Worm (Caenorhabditis elegans): ENCODE measurements around the gene F56H11.2.

ce11 chrIV:9499636-9500035 lies 33.3 kb downstream of the F56H11.2 start:
- TF ChIP-seq klf-2 (GFP tag; conservative IDR thresholded peaks at IDR 0.05), result no peak
- no peak for TF ChIP-seq T22C8.4 (GFP tag; IDR thresholded peaks at IDR 0.05)
- no peak for TF ChIP-seq ztf-29 (GFP tag; IDR thresholded peaks at IDR 0.05)
- no peak for TF ChIP-seq med-1 (GFP tag; optimal IDR thresholded peaks at IDR 0.05; ENCODE audit: insufficient read depth)
- TF ChIP-seq ztf-23 (GFP tag; IDR thresholded peaks at IDR 0.05), result no peak

Data from whole organism, midembryonic.